Worm (Caenorhabditis elegans) whole organism, midembryonic: ENCODE measurements around the gene ufd-2.

Experiments
- T22C8.4 ChIP-seq: fragments of 200-800 bp; sonication (Bioruptor generic); IDR thresholded peaks from 2 replicates; pipeline ENCODE4 v1.3.6; 2022; ENCODE audit warnings: missing genetic modification characterization, missing compliant biosample characterization
- cog-1 ChIP-seq: sonication (generic microtip); optimal IDR thresholded peaks from 2 replicates; lab custom pipeline; 2016; ENCODE audit warnings: missing genetic modification characterization, missing compliant biosample characterization
- flt-1 ChIP-seq: fragments of 200-800 bp; sonication (Bioruptor generic); IDR thresholded peaks from 2 replicates; pipeline ENCODE4 v1.3.6; 2022; ENCODE audit warnings: missing genetic modification characterization, missing compliant biosample characterization
- klf-2 ChIP-seq: fragments of 200-800 bp; sonication (Bioruptor generic); conservative IDR thresholded peaks from 2 replicates; pipeline ENCODE4 v1.3.6; 2022; ENCODE audit warnings: missing genetic modification reagents, missing genetic modification characterization, missing compliant biosample characterization
- med-1 ChIP-seq: sonication (generic microtip); optimal IDR thresholded peaks from 2 replicates; lab custom pipeline; 2017; ENCODE audit warnings: missing genetic modification characterization, mild to moderate bottlenecking, missing compliant biosample characterization, antibody characterized with exemption, missing genetic modification reagents; ENCODE audit not compliant: insufficient read depth
- ref-1 ChIP-seq: fragments of 200-800 bp; sonication (Bioruptor generic); conservative IDR thresholded peaks from 2 replicates; pipeline ENCODE4 v1.3.6; 2022; ENCODE audit warnings: missing genetic modification reagents, missing genetic modification characterization, missing compliant biosample characterization
- tab-1 ChIP-seq: fragments of 200-800 bp; sonication (Bioruptor generic); IDR thresholded peaks from 2 replicates; pipeline ENCODE4 v1.3.6; 2022; ENCODE audit warnings: missing genetic modification characterization, missing compliant biosample characterization
- ztf-23 ChIP-seq: fragments of 200-800 bp; sonication (Bioruptor generic); IDR thresholded peaks from 2 replicates; pipeline ENCODE4 v1.3.6; 2022; ENCODE audit warnings: missing genetic modification reagents, missing genetic modification characterization, missing compliant biosample characterization
- ztf-29 ChIP-seq: fragments of 200-800 bp; sonication (Bioruptor generic); IDR thresholded peaks from 2 replicates; pipeline ENCODE4 v1.3.6; 2022; ENCODE audit warnings: missing genetic modification reagents, missing genetic modification characterization, missing compliant biosample characterization

Gene ufd-2

DNA sequence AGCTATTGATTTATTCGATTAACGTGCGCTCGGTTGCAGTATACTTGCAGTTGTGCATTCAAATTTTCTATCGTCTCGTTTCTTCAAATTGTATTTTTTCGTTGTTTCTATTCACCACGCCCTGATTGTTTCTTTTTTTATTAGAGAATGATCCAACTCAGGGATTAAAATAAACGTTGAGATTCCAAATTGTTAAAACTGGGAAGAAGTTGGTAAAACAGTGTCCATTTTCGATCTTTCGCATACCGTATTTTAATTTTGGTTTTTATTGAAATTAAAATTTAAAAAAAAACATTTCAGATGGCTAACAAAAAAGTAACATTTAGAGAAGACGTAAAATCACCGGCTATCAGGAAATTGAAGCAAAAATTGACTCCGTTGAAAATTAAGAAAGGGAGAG lies 15.3 kb upstream of the ufd-2 start, which contains the start of gene apn-1:
TSS of gene apn-1 (plus strand) at position 301 of the 400 bp plus-strand sequence.
- TF ChIP-seq ztf-29 (GFP tag; lab: Robert Waterston, UW), result no peak
- TF ChIP-seq ztf-23, result no peak
- TF ChIP-seq T22C8.4 (GFP tag; lab: Robert Waterston, UW), result no peak
- no peak for TF ChIP-seq med-1 (GFP tag; lab: Kevin White, UChicago)
- no peak for TF ChIP-seq klf-2 (GFP tag; lab: Robert Waterston, UW)
- no peak for TF ChIP-seq flt-1
- TF ChIP-seq cog-1 (tag; lab: Kevin White, UChicago), result no peak
- no peak for TF ChIP-seq tab-1 (GFP tag; lab: Robert Waterston, UW)
- no peak for TF ChIP-seq ref-1

DNA sequence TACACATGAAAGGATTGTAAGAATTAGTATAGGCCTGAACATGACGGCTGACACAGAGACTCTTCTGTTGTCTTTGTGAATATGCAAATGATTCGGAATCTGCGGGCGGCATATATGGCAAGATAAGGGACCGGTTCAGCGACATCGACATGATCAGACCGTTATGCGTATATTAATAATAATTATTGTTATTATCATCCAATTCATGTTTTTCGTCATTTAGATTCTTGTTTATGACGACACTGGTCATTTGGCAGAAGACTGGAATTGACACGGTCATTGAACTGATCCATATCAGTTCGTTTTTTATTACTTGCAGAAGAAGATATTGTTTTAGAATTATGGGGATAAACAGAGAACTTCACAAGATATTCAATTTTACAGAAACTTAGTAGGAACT lies 12.1 kb upstream of the ufd-2 start, which contains the start of gene mtre-1:
TSS of gene mtre-1 (minus strand) at position 101 of the 400 bp plus-strand sequence.
- TF ChIP-seq tab-1 (GFP tag; lab: Robert Waterston, UW) (no peak), T22C8.4 (GFP tag; lab: Robert Waterston, UW) (no peak), med-1 (GFP tag; lab: Kevin White, UChicago) (no peak), ztf-23 (no peak), ref-1 (no peak), flt-1 (no peak), cog-1 (tag; lab: Kevin White, UChicago) (no peak), ztf-29 (GFP tag; lab: Robert Waterston, UW) (no peak), klf-2 (GFP tag; lab: Robert Waterston, UW) (no peak)

DNA sequence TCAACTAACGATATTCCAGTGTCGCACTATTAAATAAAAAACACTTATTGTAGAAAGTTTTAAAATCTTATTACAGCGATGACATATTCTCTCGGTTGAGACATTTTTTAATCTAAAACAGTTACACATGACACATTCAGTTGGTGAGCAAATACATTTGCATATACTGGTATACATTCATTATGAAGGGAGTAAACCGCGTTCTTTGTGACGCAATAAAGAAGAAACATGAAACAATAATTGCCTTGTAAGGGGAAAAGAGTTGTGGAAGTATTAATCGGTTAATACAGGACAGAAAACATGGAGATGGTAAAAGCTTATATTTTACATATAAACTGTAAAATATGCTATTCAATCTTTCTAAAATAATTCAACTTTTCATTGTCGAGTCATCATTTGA lies 11.2 kb upstream of the ufd-2 start:
- TF ChIP-seq cog-1 (tag; lab: Kevin White, UChicago) (no peak), tab-1 (GFP tag; lab: Robert Waterston, UW) (no peak), ztf-23 (no peak), ref-1 (no peak), klf-2 (GFP tag; lab: Robert Waterston, UW) (no peak), med-1 (GFP tag; lab: Kevin White, UChicago) (no peak), ztf-29 (GFP tag; lab: Robert Waterston, UW) (no peak), T22C8.4 (GFP tag; lab: Robert Waterston, UW) (no peak)

DNA sequence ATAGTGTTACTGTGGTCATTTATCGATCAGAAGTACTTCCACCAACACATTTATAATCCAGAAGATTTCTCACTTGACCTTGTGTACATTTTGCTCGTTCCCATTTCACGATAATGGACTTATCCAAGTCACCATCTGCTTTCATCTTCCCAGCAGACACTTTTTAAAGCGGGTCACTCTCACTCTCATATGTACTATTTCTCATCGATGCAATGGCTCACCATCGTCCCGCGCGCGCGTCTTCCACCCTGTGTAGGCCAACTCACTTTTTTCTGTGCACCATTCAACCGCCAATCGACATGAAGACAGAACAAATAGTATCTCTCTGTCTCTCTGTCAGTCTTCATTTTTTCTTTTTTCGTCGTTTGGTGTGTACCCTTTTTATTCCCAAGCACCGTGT lies 10.4 kb upstream of the ufd-2 start:
- TF ChIP-seq ztf-29 (GFP tag; lab: Robert Waterston, UW) (no peak), med-1 (GFP tag; lab: Kevin White, UChicago) (no peak), T22C8.4 (GFP tag; lab: Robert Waterston, UW) (no peak), tab-1 (GFP tag; lab: Robert Waterston, UW) (no peak), ztf-23 (no peak), flt-1 (no peak), klf-2 (GFP tag; lab: Robert Waterston, UW) (no peak), cog-1 (tag; lab: Kevin White, UChicago) (no peak), ref-1 (no peak)

DNA sequence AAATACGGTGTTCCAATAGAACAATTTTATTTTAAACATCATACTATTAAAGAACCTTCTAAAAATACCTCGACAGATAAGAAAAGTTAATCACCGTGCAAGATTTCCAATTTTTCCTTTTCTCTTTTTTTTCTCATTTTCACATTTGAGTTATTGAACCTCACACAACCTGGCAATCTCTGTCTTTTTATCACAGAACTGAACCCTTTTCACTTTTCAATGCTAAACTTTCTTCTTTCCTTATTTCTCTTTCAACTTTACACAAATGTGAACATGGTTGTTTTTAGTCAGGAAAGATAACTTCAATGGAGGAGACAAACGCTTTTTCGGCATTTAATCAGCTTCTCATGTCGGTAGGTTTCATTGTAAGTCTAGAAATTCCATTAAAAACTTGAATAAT lies 9.7 kb upstream of the ufd-2 start, which contains the start of gene T05H10.4:
TSS of gene T05H10.4 (plus strand) at position 301 of the 400 bp plus-strand sequence.
- TF ChIP-seq klf-2 (GFP tag; lab: Robert Waterston, UW), result no peak
- TF ChIP-seq T22C8.4 (GFP tag; lab: Robert Waterston, UW), result no peak
- TF ChIP-seq ztf-23, result no peak
- TF ChIP-seq cog-1 (tag; lab: Kevin White, UChicago), result no peak
- TF ChIP-seq med-1 (GFP tag; lab: Kevin White, UChicago), result no peak
- TF ChIP-seq ztf-29 (GFP tag; lab: Robert Waterston, UW), result no peak

DNA sequence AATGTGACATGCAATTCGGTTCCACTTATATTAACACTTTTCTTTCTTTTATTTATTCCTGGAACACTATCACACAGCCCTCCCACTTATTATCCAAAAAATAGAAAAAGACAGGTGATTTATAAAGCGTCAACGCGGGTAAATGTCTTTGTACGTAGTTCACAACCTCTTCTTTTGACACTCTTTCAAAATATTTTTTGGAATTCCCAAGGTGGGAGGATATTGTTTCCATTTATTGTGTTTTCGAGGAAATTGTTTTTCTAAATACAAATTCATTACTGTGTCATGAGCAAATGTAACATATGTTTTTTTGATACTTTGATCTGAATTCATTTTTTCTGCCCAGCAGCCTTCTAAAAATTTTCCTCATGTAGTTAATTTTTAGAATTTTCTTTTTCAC lies 4.6 kb upstream of the ufd-2 start:
- TF ChIP-seq cog-1 (tag; lab: Kevin White, UChicago), result no peak
- no peak for TF ChIP-seq ztf-29 (GFP tag; lab: Robert Waterston, UW)
- no peak for TF ChIP-seq ref-1
- TF ChIP-seq med-1 (GFP tag; lab: Kevin White, UChicago), result no peak
- TF ChIP-seq tab-1 (GFP tag; lab: Robert Waterston, UW), result no peak
- TF ChIP-seq ztf-23, result no peak
- TF ChIP-seq T22C8.4 (GFP tag; lab: Robert Waterston, UW), result no peak
- TF ChIP-seq klf-2 (GFP tag; lab: Robert Waterston, UW), result no peak
- TF ChIP-seq flt-1, result no peak

DNA sequence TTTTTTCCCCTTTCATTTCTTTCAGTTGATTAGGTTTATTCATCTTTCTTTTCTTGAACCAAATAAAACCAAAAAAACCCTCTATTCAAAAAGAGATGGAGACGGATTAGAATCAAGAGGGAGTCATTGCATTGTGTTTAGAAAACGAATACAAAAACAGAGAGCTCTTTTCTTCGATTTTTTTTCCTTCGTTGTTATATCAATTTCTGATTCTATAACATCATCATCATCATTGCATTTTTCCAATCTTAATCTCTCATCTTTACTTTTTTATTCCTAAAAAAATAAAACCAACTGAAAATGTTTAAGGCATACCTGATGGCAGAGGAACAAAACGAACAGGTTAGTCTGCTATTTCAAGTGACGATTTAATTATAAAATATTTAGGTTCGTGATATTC lies 3.8 kb upstream of the ufd-2 start, which contains the start of gene T05H10.8:
TSS of gene T05H10.8 (plus strand) at position 301 of the 400 bp plus-strand sequence.
- TF ChIP-seq ztf-23 (no peak), cog-1 (tag; lab: Kevin White, UChicago) (no peak), med-1 (GFP tag; lab: Kevin White, UChicago) (no peak), T22C8.4 (GFP tag; lab: Robert Waterston, UW) (no peak), flt-1 (no peak), ref-1 (no peak), tab-1 (GFP tag; lab: Robert Waterston, UW) (no peak), klf-2 (GFP tag; lab: Robert Waterston, UW) (no peak), ztf-29 (GFP tag; lab: Robert Waterston, UW) (no peak)

DNA sequence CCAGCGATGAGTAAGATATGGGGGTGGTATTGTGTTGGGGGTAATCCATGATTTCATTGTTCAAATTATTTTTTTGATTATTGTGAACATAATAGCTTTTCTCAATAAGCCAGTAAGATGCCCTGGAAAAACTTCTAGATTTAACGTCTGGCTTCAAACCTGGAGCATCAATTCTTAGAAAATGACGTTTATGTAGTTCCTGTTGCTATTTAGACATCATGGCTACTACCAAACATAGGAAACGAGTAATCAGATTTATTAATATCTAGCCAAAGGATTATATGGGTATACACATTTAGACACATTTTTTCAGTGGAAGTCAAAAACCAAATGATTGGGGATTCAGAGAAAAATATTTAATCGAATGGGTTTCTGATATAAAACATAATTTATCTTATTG lies 3.0 kb upstream of the ufd-2 start:
- no peak for TF ChIP-seq ztf-23
- no peak for TF ChIP-seq cog-1 (tag; lab: Kevin White, UChicago)
- TF ChIP-seq med-1 (GFP tag; lab: Kevin White, UChicago), result no peak
- no peak for TF ChIP-seq ref-1
- TF ChIP-seq tab-1 (GFP tag; lab: Robert Waterston, UW), result no peak
- TF ChIP-seq ztf-29 (GFP tag; lab: Robert Waterston, UW), result no peak

DNA sequence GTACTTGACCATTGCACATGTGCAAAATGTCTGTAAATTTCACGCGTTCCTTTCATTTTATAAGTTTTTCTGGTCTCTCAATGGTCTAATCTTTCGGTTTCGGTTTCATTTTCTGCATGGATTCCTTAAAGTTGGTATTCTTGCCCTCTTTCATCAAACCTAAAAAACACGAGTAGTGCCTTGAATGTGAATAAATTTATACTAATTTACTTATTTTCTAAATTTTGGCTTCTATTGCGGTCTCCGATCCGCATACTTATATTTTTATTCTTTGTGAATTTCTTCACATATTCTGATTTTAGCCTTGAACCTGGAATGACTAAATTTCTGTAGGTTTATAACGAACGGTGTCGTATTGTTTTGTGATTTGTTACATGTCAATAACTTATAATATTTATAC lies 3.4 kb downstream of the ufd-2 start, which contains the start of gene pdha-1:
TSS of gene pdha-1 (plus strand) at position 301 of the 400 bp plus-strand sequence.
- TF ChIP-seq cog-1 (tag; lab: Kevin White, UChicago) (no peak), ztf-23 (no peak), flt-1 (no peak), med-1 (GFP tag; lab: Kevin White, UChicago) (no peak), ref-1 (no peak), ztf-29 (GFP tag; lab: Robert Waterston, UW) (no peak), tab-1 (GFP tag; lab: Robert Waterston, UW) (no peak), T22C8.4 (GFP tag; lab: Robert Waterston, UW) (no peak), klf-2 (GFP tag; lab: Robert Waterston, UW) (no peak)
